Fruit fly (Drosophila melanogaster) S2 (cell line): Measurements from ENCODE around the gene Tsp5D.

Experiments used
- CG8478 ChIP-seq: fragments of >200 bp; optimal IDR thresholded peaks from 2 replicates; lab custom pipeline; 2018
- CTCF ChIP-seq, 2 experiments: fragments of >200 bp; optimal IDR thresholded peaks; 2 replicates each; lab custom pipeline; 2018

DNA sequence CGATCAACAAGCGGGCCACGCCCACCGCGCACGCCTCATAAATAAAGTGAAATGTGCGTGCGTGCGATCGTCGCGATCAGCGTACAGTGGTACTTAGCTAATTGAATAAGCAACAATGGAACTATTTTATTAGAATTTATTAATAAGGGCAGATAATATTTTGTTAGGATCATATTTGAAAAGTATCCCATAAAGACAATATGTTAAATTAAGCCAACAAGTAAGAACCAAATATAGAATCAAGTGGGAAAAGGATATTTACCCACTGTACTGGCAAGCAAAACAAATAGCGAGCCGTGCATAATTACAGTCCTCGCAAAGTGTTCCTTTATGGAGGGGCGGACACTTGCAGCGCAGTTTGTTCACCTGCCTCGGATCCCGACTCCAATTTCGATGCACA lies 52.6 kb downstream of the Tsp5D start:
- TF ChIP-seq CG8478 (lab: Kevin White, UChicago) (no peak), CTCF (optimal IDR thresholded peaks at IDR 0.05; lab: Kevin White, UChicago) (no peak)
